Fruit fly (Drosophila melanogaster): ENCODE data around the gene CG42504.

dm6 chr3R:12016828-12017280, 14.7 kb downstream of the CG42504 start, which contains the start of the genes DCAF12 and Spt3:
- TF ChIP-seq Pif1A (GFP tag; optimal IDR thresholded peaks at IDR 0.05) (no peak), gl (tag; optimal IDR thresholded peaks at IDR 0.05) (no peak), CG4496 (GFP tag; IDR thresholded peaks at IDR 0.05) (no peak), CG10348 (GFP tag; IDR thresholded peaks at IDR 0.05) (no peak), CG8301 (tag; optimal IDR thresholded peaks at IDR 0.05) (no peak), fd96Ca (GFP tag; IDR thresholded peaks at IDR 0.05) (no peak), CG17806 (tag; optimal IDR thresholded peaks at IDR 0.05) (peak; percentile 32)

Data from whole organism, pupa.